Fruit fly (Drosophila melanogaster) whole organism, embryonic: Measurements from ENCODE around the gene SPH93.

Experiments used
- Awh ChIP-seq: fragments of 200-800 bp; sonication (Bioruptor generic); IDR thresholded peaks from 2 replicates; pipeline ENCODE4, ENCODE4 v1.3.6; 2022; ENCODE audit warnings: missing biosample characterization, missing genetic modification characterization
- CG10431 ChIP-seq: fragments of 200-800 bp; sonication (Bioruptor generic); optimal IDR thresholded peaks from 3 replicates; lab custom pipeline; 2018; ENCODE audit warnings: missing biosample characterization, mild to moderate bottlenecking, missing genetic modification characterization
- CG13894 ChIP-seq: fragments of 200-800 bp; sonication (Bioruptor generic); optimal IDR thresholded peaks from 3 replicates; lab custom pipeline; 2018; ENCODE audit warnings: missing biosample characterization, mild to moderate bottlenecking, missing genetic modification characterization, moderate library complexity
- CG1603 ChIP-seq: fragments of 200-800 bp; sonication (Bioruptor generic); optimal IDR thresholded peaks from 2 replicates; lab custom pipeline; 2019; ENCODE audit warnings: missing biosample characterization, mild to moderate bottlenecking, missing genetic modification characterization, moderate library complexity
- CG1647 ChIP-seq: fragments of 200-800 bp; sonication (Bioruptor generic); optimal IDR thresholded peaks from 3 replicates; lab custom pipeline; 2016; ENCODE audit warnings: missing biosample characterization, missing genetic modification characterization
- CG18619 ChIP-seq: fragments of 200-800 bp; sonication (Bioruptor generic); optimal IDR thresholded peaks from 3 replicates; lab custom pipeline; 2017; ENCODE audit warnings: missing biosample characterization, mild to moderate bottlenecking, missing genetic modification characterization
- CG18764 ChIP-seq: fragments of 200-800 bp; sonication (Bioruptor generic); optimal IDR thresholded peaks from 3 replicates; lab custom pipeline; 2016; ENCODE audit warnings: missing biosample characterization, missing genetic modification characterization
- CG2199 ChIP-seq: fragments of 200-800 bp; sonication (Bioruptor generic); IDR thresholded peaks from 3 replicates; pipeline ENCODE4 v1.3.6; 2022; ENCODE audit warnings: missing biosample characterization, missing genetic modification characterization
- CG4328 ChIP-seq: fragments of 200-800 bp; sonication (Bioruptor generic); optimal IDR thresholded peaks from 3 replicates; lab custom pipeline; 2017; ENCODE audit warnings: missing biosample characterization, missing genetic modification reagents, missing genetic modification characterization
- CG6689 ChIP-seq: fragments of 200-800 bp; sonication (Bioruptor generic); IDR thresholded peaks from 2 replicates; pipeline ENCODE4 v1.3.6; 2022; ENCODE audit warnings: missing biosample characterization, missing genetic modification characterization
- CG6791 ChIP-seq: fragments of 200-800 bp; sonication (Bioruptor generic); IDR thresholded peaks from 3 replicates; pipeline ENCODE4 v1.3.6; 2022; ENCODE audit warnings: missing biosample characterization, missing genetic modification characterization; ENCODE audit not compliant: partially characterized antibody
- Dad ChIP-seq: fragments of 200-800 bp; sonication (Bioruptor generic); optimal IDR thresholded peaks from 3 replicates; lab custom pipeline; 2016; ENCODE audit warnings: missing biosample characterization, missing genetic modification characterization
- Deaf1 ChIP-seq: fragments of 200-800 bp; optimal IDR thresholded peaks from 3 replicates; lab custom pipeline; 2019; ENCODE audit warnings: missing biosample characterization, mild to moderate bottlenecking, missing genetic modification characterization, moderate library complexity
- Dll ChIP-seq: fragments of 200-800 bp; sonication (Bioruptor generic); IDR thresholded peaks from 4 replicates; pipeline ENCODE4 v1.3.6; 2022; ENCODE audit warnings: missing biosample characterization, missing genetic modification characterization; ENCODE audit not compliant: partially characterized antibody
- Fer1 ChIP-seq: fragments of 200-800 bp; sonication (Bioruptor generic); optimal IDR thresholded peaks from 2 replicates; lab custom pipeline; 2017; ENCODE audit warnings: missing biosample characterization, mild to moderate bottlenecking, missing genetic modification characterization
- HLH54F ChIP-seq: fragments of 200-800 bp; sonication (Bioruptor generic); optimal IDR thresholded peaks from 3 replicates; lab custom pipeline; 2016; ENCODE audit warnings: missing biosample characterization, missing genetic modification characterization
- Hey ChIP-seq: fragments of 200-800 bp; sonication (Bioruptor generic); optimal IDR thresholded peaks from 3 replicates; lab custom pipeline; 2018; ENCODE audit warnings: missing biosample characterization, mild to moderate bottlenecking, missing genetic modification characterization
- HmgZ ChIP-seq: fragments of 200-800 bp; sonication (Bioruptor generic); optimal IDR thresholded peaks from 2 replicates; lab custom pipeline; 2018; ENCODE audit warnings: missing biosample characterization, mild to moderate bottlenecking, missing genetic modification characterization
- Hr39 ChIP-seq: fragments of >200 bp; optimal IDR thresholded peaks from 2 replicates; lab custom pipeline; 2017
- Hr78 ChIP-seq, 2 experiments: fragments of 200-800 bp in 1 of 2; fragments of >200 bp in 1 of 2; sonication (Bioruptor generic) in 1 of 2; optimal IDR thresholded peaks; 2 replicates each; lab custom pipeline; 2017 to 2019; ENCODE audit warnings: missing biosample characterization in 2 of 2, missing genetic modification characterization in 2 of 2, mild to moderate bottlenecking in 1 of 2, moderate library complexity in 1 of 2
- Med ChIP-seq: fragments of 200-800 bp; sonication (Bioruptor generic); peaks from one replicate; lab custom pipeline; 2016; ENCODE audit warnings: missing biosample characterization, missing genetic modification characterization, mild to moderate bottlenecking, inconsistent platforms, moderate library complexity
- Poxn ChIP-seq: fragments of 200-800 bp; sonication (Bioruptor generic); IDR thresholded peaks from 2 replicates; pipeline ENCODE4 v1.3.6; 2022; ENCODE audit warnings: missing biosample characterization, missing genetic modification characterization
- Sin3A ChIP-seq: fragments of >200 bp; optimal IDR thresholded peaks from 2 replicates; lab custom pipeline; 2018
- abd-A ChIP-seq: fragments of 200-800 bp; sonication (Bioruptor generic); optimal IDR thresholded peaks from 3 replicates; lab custom pipeline; 2019; ENCODE audit warnings: missing biosample characterization, mild to moderate bottlenecking, missing genetic modification characterization, moderate library complexity
- cg ChIP-seq: fragments of 200-800 bp; sonication (Bioruptor generic); optimal IDR thresholded peaks from 3 replicates; lab custom pipeline; 2019; ENCODE audit warnings: missing biosample characterization, mild to moderate bottlenecking, missing genetic modification characterization, moderate library complexity
- fd64A ChIP-seq: fragments of 200-800 bp; sonication (Bioruptor generic); optimal IDR thresholded peaks from 3 replicates; lab custom pipeline; 2018; ENCODE audit warnings: missing biosample characterization, mild to moderate bottlenecking, missing genetic modification characterization
- grn ChIP-seq: fragments of 200-800 bp; sonication (Bioruptor generic); optimal IDR thresholded peaks from 3 replicates; lab custom pipeline; 2017; ENCODE audit warnings: missing biosample characterization, missing genetic modification characterization
- gsb-n ChIP-seq: fragments of 200-800 bp; sonication (Bioruptor generic); optimal IDR thresholded peaks from 3 replicates; lab custom pipeline; 2018; ENCODE audit warnings: missing biosample characterization, mild to moderate bottlenecking, missing genetic modification characterization
- kni ChIP-seq: fragments of 200-800 bp; sonication (Bioruptor generic); optimal IDR thresholded peaks from 3 replicates; lab custom pipeline; 2017; ENCODE audit warnings: mild to moderate bottlenecking, missing biosample characterization, missing genetic modification reagents, missing genetic modification characterization
- lab ChIP-seq: fragments of 200-800 bp; sonication (Bioruptor generic); optimal IDR thresholded peaks from 3 replicates; lab custom pipeline; 2017; ENCODE audit warnings: missing biosample characterization, missing genetic modification characterization, mild to moderate bottlenecking, moderate library complexity, missing genetic modification reagents
- oc ChIP-seq: fragments of 200-800 bp; sonication (Bioruptor generic); optimal IDR thresholded peaks from 2 replicates; lab custom pipeline; 2018; ENCODE audit warnings: missing biosample characterization, mild to moderate bottlenecking, missing genetic modification characterization, moderate library complexity
- prd ChIP-seq, 3 experiments: fragments of >200 bp in 2 of 3; fragments of 200-800 bp in 1 of 3; sonication (Bioruptor generic) in 1 of 3; optimal IDR thresholded peaks in 2 of 3; IDR thresholded peaks in 1 of 3; 2 replicates in 2 of 3; 3 replicates in 1 of 3; pipeline versions ENCODE4 v1.3.6 to Lab custom; 2017 to 2022; ENCODE audit warnings: missing biosample characterization in 1 of 3, missing genetic modification characterization in 1 of 3
- ro ChIP-seq: fragments of 200-800 bp; sonication (Bioruptor generic); IDR thresholded peaks from 2 replicates; pipeline ENCODE4 v1.3.6; 2022; ENCODE audit warnings: missing biosample characterization, missing genetic modification characterization
- row ChIP-seq: fragments of 200-800 bp; sonication (Bioruptor generic); IDR thresholded peaks from 3 replicates; pipeline ENCODE4 v1.3.6; 2022; ENCODE audit warnings: missing biosample characterization, missing genetic modification characterization
- sd ChIP-seq: fragments of 200-800 bp; sonication (Bioruptor generic); optimal IDR thresholded peaks from 3 replicates; lab custom pipeline; 2018; ENCODE audit warnings: missing biosample characterization, mild to moderate bottlenecking, missing genetic modification characterization, moderate library complexity
- sim ChIP-seq: fragments of 200-800 bp; sonication (Bioruptor generic); IDR thresholded peaks from 2 replicates; pipeline ENCODE4 v1.3.6; 2022; ENCODE audit warnings: missing biosample characterization, missing genetic modification characterization
- stc ChIP-seq: fragments of 200-800 bp; sonication (Bioruptor generic); IDR thresholded peaks from 2 replicates; pipeline ENCODE4 v1.3.6; 2022; ENCODE audit warnings: missing biosample characterization, missing genetic modification characterization
- trh ChIP-seq: fragments of 200-800 bp; sonication (Bioruptor generic); optimal IDR thresholded peaks from 2 replicates; lab custom pipeline; 2016; ENCODE audit warnings: missing biosample characterization, missing genetic modification characterization

Gene SPH93

dm6 chr2L:17497108-17497507 lies 41.4 kb upstream of the SPH93 start, which contains the start of gene qua (continued):
- no peak for TF ChIP-seq prd (optimal IDR thresholded peaks at IDR 0.05; lab: Kevin White, UChicago)
- peak; percentile 4; the same call in 1 of the 3 replicates for TF ChIP-seq prd (GFP tag; IDR thresholded peaks at IDR 0.05; lab: Robert Waterston, UW)
- TF ChIP-seq CG10431 (GFP tag; lab: Kevin White, UChicago) = peak; percentile 31
- peak; percentile 16 for TF ChIP-seq Med (GFP tag; lab: Kevin White, UChicago)
- TF ChIP-seq cg (GFP tag; lab: Kevin White, UChicago) = peak; percentile 43
- TF ChIP-seq row (GFP tag; lab: Robert Waterston, UW) = 0 out of 3 replicates have a peak, but pooled peaks have one; percentile 20
- no peak for TF ChIP-seq Sin3A (lab: Kevin White, UChicago)

- TF ChIP-seq gsb-n (peak; percentile 48), CG2199 (GFP tag; lab: Robert Waterston, UW) (0 out of 3 replicates have a peak, but pooled peaks have one; percentile 29), Awh (GFP tag; lab: Robert Waterston, UW) (peak; percentile 44; the same call in 1 of the 2 replicates), oc (tag; lab: Kevin White, UChicago) (peak; percentile 64), HmgZ (tag; lab: Kevin White, UChicago) (no peak), lab (GFP tag; lab: Kevin White, UChicago) (no peak), CG1603 (tag; lab: Kevin White, UChicago) (no peak), trh (no peak), Hr78 (GFP tag; optimal IDR thresholded peaks at IDR 0.05; lab: Kevin White, UChicago) (peak in 1 of 2 experiments; percentile 56), abd-A (tag; lab: Kevin White, UChicago) (peak; percentile 82), stc (GFP tag; lab: Robert Waterston, UW) (no peak), Dad (GFP tag; lab: Kevin White, UChicago) (no peak), kni (GFP tag; lab: Kevin White, UChicago) (peak; percentile 50), grn (GFP tag; lab: Kevin White, UChicago) (peak; percentile 37), CG13894 (tag; lab: Kevin White, UChicago) (no peak)
Observed at dm6 chr2L:17495759-17496158, 40.0 kb upstream of the SPH93 start.

dm6 chr2L:17492680-17493079 lies 37.0 kb upstream of the SPH93 start:
- TF ChIP-seq CG6791 = no peak
- TF ChIP-seq, all 482 proteins: peak for 0

dm6 chr2L:17486264-17486663 lies 30.5 kb upstream of the SPH93 start, which contains the start of gene CG43220:
CG43220 (plus strand) TSS chr2L:17486564.
- no peak for TF ChIP-seq Dll (GFP tag; lab: Robert Waterston, UW)
- no peak for TF ChIP-seq sim (GFP tag; lab: Robert Waterston, UW)
- no peak for TF ChIP-seq CG6689
- TF ChIP-seq Poxn (GFP tag; lab: Robert Waterston, UW) = no peak
- no peak for TF ChIP-seq Deaf1 (tag; lab: Kevin White, UChicago)
- no peak for TF ChIP-seq ro (GFP tag; lab: Robert Waterston, UW)
- no peak for TF ChIP-seq CG1647
- no peak for TF ChIP-seq Fer1 (GFP tag; lab: Kevin White, UChicago)
- no peak for TF ChIP-seq CG18619 (GFP tag; lab: Kevin White, UChicago)
- TF ChIP-seq CG4328 (GFP tag; lab: Kevin White, UChicago) = no peak
- no peak for TF ChIP-seq fd64A (GFP tag; lab: Kevin White, UChicago)
- TF ChIP-seq Hr39 (lab: Kevin White, UChicago) = no peak
- no peak for TF ChIP-seq Hey
- TF ChIP-seq sd (tag; lab: Kevin White, UChicago) = no peak
- no peak for TF ChIP-seq CG18764
- TF ChIP-seq HLH54F (GFP tag; lab: Kevin White, UChicago) = no peak
